Worm (Caenorhabditis elegans) whole organism, mixed stage, embryonic: ENCODE measurements around the gene slc-36.3.

Experiments used
- bed-3 ChIP-seq: fragments of 200-800 bp; sonication (Bioruptor generic); optimal IDR thresholded peaks from 3 replicates; lab custom pipeline; 2018; ENCODE audit warnings: mild to moderate bottlenecking, missing genetic modification characterization, moderate library complexity, missing compliant biosample characterization
- ces-1 ChIP-seq: fragments of 150-350 bp; optimal IDR thresholded peaks from 2 replicates; lab custom pipeline; 2014; ENCODE audit warnings: missing biosample characterization, missing genetic modification reagents, missing genetic modification characterization
- elt-1 ChIP-seq: sonication (generic microtip); optimal IDR thresholded peaks from 2 replicates; lab custom pipeline; 2017; ENCODE audit warnings: missing genetic modification characterization, mild to moderate bottlenecking, missing compliant biosample characterization, antibody characterized with exemption, moderate library complexity, borderline replicate concordance; ENCODE audit not compliant: insufficient read depth
- elt-3 ChIP-seq: fragments of 150-350 bp; optimal IDR thresholded peaks from 2 replicates; lab custom pipeline; 2014; ENCODE audit warnings: missing biosample characterization, missing genetic modification characterization
- lin-13 ChIP-seq: fragments of 150-350 bp; optimal IDR thresholded peaks from 2 replicates; lab custom pipeline; 2014; ENCODE audit warnings: missing biosample characterization, missing genetic modification characterization
- lsy-2 ChIP-seq: fragments of 150-350 bp; optimal IDR thresholded peaks from 2 replicates; lab custom pipeline; 2014; ENCODE audit warnings: missing biosample characterization, missing genetic modification characterization
- mep-1 ChIP-seq: fragments of 150-350 bp; optimal IDR thresholded peaks from 2 replicates; lab custom pipeline; 2017; ENCODE audit warnings: missing biosample characterization, missing genetic modification reagents, missing genetic modification characterization, inconsistent platforms
- pha-4 ChIP-seq: fragments of 150-350 bp; optimal IDR thresholded peaks from 2 replicates; lab custom pipeline; 2018; ENCODE audit warnings: missing biosample characterization, missing genetic modification reagents, missing genetic modification characterization
- unc-39 ChIP-seq: fragments of 150-350 bp; optimal IDR thresholded peaks from 2 replicates; lab custom pipeline; 2014; ENCODE audit warnings: missing biosample characterization, missing genetic modification characterization
- unc-62 ChIP-seq: fragments of 150-350 bp; optimal IDR thresholded peaks from 2 replicates; lab custom pipeline; 2014; ENCODE audit warnings: missing biosample characterization, missing genetic modification reagents, missing genetic modification characterization
- ztf-11 ChIP-seq: fragments of 150-350 bp; optimal IDR thresholded peaks from 2 replicates; lab custom pipeline; 2014; ENCODE audit warnings: missing biosample characterization, missing genetic modification characterization

- TF ChIP-seq elt-3 (tag; lab: Kevin White, UChicago): no peak
- TF ChIP-seq bed-3 (GFP tag; lab: Kevin White, UChicago): no peak
- TF ChIP-seq ztf-11: no peak
- TF ChIP-seq elt-1 (tag; lab: Kevin White, UChicago): no peak
- TF ChIP-seq unc-39 (tag; lab: Kevin White, UChicago): no peak
- TF ChIP-seq unc-62: no peak
- TF ChIP-seq lsy-2 (tag; lab: Kevin White, UChicago): peak; percentile 57
- TF ChIP-seq pha-4 (tag; lab: Kevin White, UChicago): peak; percentile 23
- peak; percentile 70 for TF ChIP-seq lin-13 (tag; lab: Kevin White, UChicago)
- TF ChIP-seq mep-1 (tag; lab: Kevin White, UChicago): peak; percentile 74
- TF ChIP-seq ces-1: peak; percentile 77
Observed at ce11 chrV:20580511-20581040, 36.6 kb upstream of the slc-36.3 start, which contains the start of gene F26F2.7.
